Worm (Caenorhabditis elegans) whole organism, early embryonic: ENCODE measurements around the gene srw-108.

Experiments
- ama-1 ChIP-seq: fragments of 150-350 bp; optimal IDR thresholded peaks from 2 replicates; lab custom pipeline; 2014
- ceh-36 ChIP-seq: sonication (generic microtip); optimal IDR thresholded peaks from 2 replicates; lab custom pipeline; 2016; ENCODE audit warnings: missing genetic modification characterization, inconsistent platforms, missing compliant biosample characterization
- sea-1 ChIP-seq: fragments of 200-800 bp; sonication (Bioruptor generic); conservative IDR thresholded peaks from 2 replicates; pipeline ENCODE4 v1.3.6; 2022; ENCODE audit warnings: missing genetic modification characterization, missing compliant biosample characterization
- tbx-11 ChIP-seq: fragments of 200-800 bp; sonication (Bioruptor generic); IDR thresholded peaks from 2 replicates; pipeline ENCODE4 v1.3.6; 2022; ENCODE audit warnings: missing genetic modification characterization, missing compliant biosample characterization

- TF ChIP-seq ama-1 (no peak), ceh-36 (tag; lab: Kevin White, UChicago) (no peak), sea-1 (no peak), tbx-11 (GFP tag; lab: Robert Waterston, UW) (no peak)
Observed at ce11 chrV:487980-488379, 39.7 kb upstream of the srw-108 start.
